Fruit fly (Drosophila melanogaster) whole organism, prepupa: ENCODE data around the gene Crtc.

Experiments used
- Blimp-1 ChIP-seq: fragments of 200-800 bp; sonication (Bioruptor generic); optimal IDR thresholded peaks from 3 replicates; lab custom pipeline; 2017; ENCODE audit warnings: missing biosample characterization, missing genetic modification characterization, mild to moderate bottlenecking, moderate library complexity, missing genetic modification reagents
- CG10631 ChIP-seq: fragments of 200-800 bp; sonication (Bioruptor generic); optimal IDR thresholded peaks from 2 replicates; lab custom pipeline; 2016; ENCODE audit warnings: missing biosample characterization, missing genetic modification characterization
- CG11294 ChIP-seq: fragments of 200-800 bp; sonication (Bioruptor generic); IDR thresholded peaks from 2 replicates; pipeline ENCODE4 v1.3.6; 2022; ENCODE audit warnings: missing biosample characterization, missing genetic modification characterization
- CG11902 ChIP-seq: fragments of 200-800 bp; sonication (Bioruptor generic); optimal IDR thresholded peaks from 3 replicates; lab custom pipeline; 2016; ENCODE audit warnings: missing biosample characterization, missing genetic modification characterization
- CG15336 ChIP-seq: fragments of 200-800 bp; sonication (Bioruptor generic); IDR thresholded peaks from 2 replicates; pipeline ENCODE4 v1.3.6; 2022; ENCODE audit warnings: missing biosample characterization, missing genetic modification characterization
- CG1621 ChIP-seq: fragments of 200-800 bp; sonication (Bioruptor generic); optimal IDR thresholded peaks from 3 replicates; lab custom pipeline; 2018; ENCODE audit warnings: missing biosample characterization, mild to moderate bottlenecking, missing genetic modification characterization
- CG32006 ChIP-seq: fragments of 200-800 bp; sonication (Bioruptor generic); optimal IDR thresholded peaks from 3 replicates; lab custom pipeline; 2017; ENCODE audit warnings: missing biosample characterization, mild to moderate bottlenecking, missing genetic modification characterization
- CG34406 ChIP-seq: fragments of 200-800 bp; sonication (Bioruptor generic); optimal IDR thresholded peaks from 3 replicates; lab custom pipeline; 2016; ENCODE audit warnings: missing biosample characterization, missing genetic modification characterization
- CG3919 ChIP-seq: fragments of 200-800 bp; sonication (Bioruptor generic); optimal IDR thresholded peaks from 3 replicates; lab custom pipeline; 2016; ENCODE audit warnings: missing biosample characterization, missing genetic modification characterization
- CG4318 ChIP-seq: fragments of 200-800 bp; sonication (Bioruptor generic); optimal IDR thresholded peaks from 3 replicates; lab custom pipeline; 2017; ENCODE audit warnings: missing biosample characterization, mild to moderate bottlenecking, missing genetic modification characterization
- CG6163 ChIP-seq: fragments of 200-800 bp; sonication (Bioruptor generic); IDR thresholded peaks from 3 replicates; pipeline ENCODE4 v1.3.6; 2022; ENCODE audit warnings: missing biosample characterization, missing genetic modification characterization
- CG6276 ChIP-seq: fragments of 200-800 bp; sonication (Bioruptor generic); optimal IDR thresholded peaks from 2 replicates; lab custom pipeline; 2017; ENCODE audit warnings: missing biosample characterization, mild to moderate bottlenecking, missing genetic modification characterization
- CG6792 ChIP-seq: fragments of 200-800 bp; sonication (Bioruptor generic); optimal IDR thresholded peaks from 3 replicates; lab custom pipeline; 2016; ENCODE audit warnings: missing biosample characterization, missing genetic modification characterization
- CG6808 ChIP-seq: fragments of 200-800 bp; sonication (Bioruptor generic); optimal IDR thresholded peaks from 3 replicates; lab custom pipeline; 2017; ENCODE audit warnings: missing biosample characterization, missing genetic modification characterization, mild to moderate bottlenecking, moderate library complexity, missing genetic modification reagents
- CG6854 ChIP-seq: fragments of 200-800 bp; sonication (Bioruptor generic); optimal IDR thresholded peaks from 2 replicates; lab custom pipeline; 2017; ENCODE audit warnings: missing biosample characterization, mild to moderate bottlenecking, missing genetic modification characterization
- CG7368 ChIP-seq: fragments of 200-800 bp; sonication (Bioruptor generic); optimal IDR thresholded peaks from 3 replicates; lab custom pipeline; 2016; ENCODE audit warnings: missing biosample characterization, missing genetic modification characterization
- CG8119 ChIP-seq: fragments of 200-800 bp; sonication (Bioruptor generic); IDR thresholded peaks from 3 replicates; pipeline ENCODE4 v1.3.6; 2022; ENCODE audit warnings: missing biosample characterization, missing genetic modification characterization
- CG8319 ChIP-seq: fragments of 200-800 bp; sonication (Bioruptor generic); optimal IDR thresholded peaks from 3 replicates; lab custom pipeline; 2016; ENCODE audit warnings: missing biosample characterization, missing genetic modification characterization
- Eip75B ChIP-seq: fragments of 200-800 bp; sonication (Bioruptor generic); optimal IDR thresholded peaks from 3 replicates; lab custom pipeline; 2016; ENCODE audit warnings: missing biosample characterization, missing genetic modification characterization
- Eip78C ChIP-seq: fragments of 200-800 bp; sonication (Bioruptor generic); peaks from one replicate; lab custom pipeline; 2016; ENCODE audit warnings: missing biosample characterization, missing genetic modification characterization
- Eip93F ChIP-seq: fragments of 200-800 bp; sonication (Bioruptor generic); optimal IDR thresholded peaks from 2 replicates; lab custom pipeline; 2016; ENCODE audit warnings: missing biosample characterization, mild to moderate bottlenecking, missing genetic modification characterization
- Ets21C ChIP-seq: fragments of 200-800 bp; sonication (Bioruptor generic); optimal IDR thresholded peaks from 3 replicates; lab custom pipeline; 2016; ENCODE audit warnings: missing biosample characterization, missing genetic modification characterization
- Ets96B ChIP-seq: fragments of 200-800 bp; optimal IDR thresholded peaks from 2 replicates; lab custom pipeline; 2019; ENCODE audit warnings: missing biosample characterization, mild to moderate bottlenecking, missing genetic modification characterization, moderate library complexity
- Gug ChIP-seq: fragments of 200-800 bp; sonication (Bioruptor generic); IDR thresholded peaks from 2 replicates; pipeline ENCODE4 v1.3.6; 2022; ENCODE audit warnings: missing biosample characterization, missing genetic modification characterization
- Hr38 ChIP-seq: sonication (Bioruptor generic); optimal IDR thresholded peaks from 2 replicates; lab custom pipeline; 2016; ENCODE audit warnings: missing biosample characterization, missing genetic modification characterization
- Hr4 ChIP-seq: fragments of 200-800 bp; sonication (Bioruptor generic); optimal IDR thresholded peaks from 3 replicates; lab custom pipeline; 2016; ENCODE audit warnings: missing biosample characterization, missing genetic modification characterization
- Lpt ChIP-seq: fragments of 200-800 bp; sonication (Bioruptor generic); optimal IDR thresholded peaks from 3 replicates; lab custom pipeline; 2016; ENCODE audit warnings: missing biosample characterization, missing genetic modification characterization
- Met ChIP-seq: fragments of 200-800 bp; sonication (Bioruptor generic); optimal IDR thresholded peaks from 3 replicates; lab custom pipeline; 2016; ENCODE audit warnings: missing biosample characterization, missing genetic modification characterization
- OdsH ChIP-seq: fragments of 200-800 bp; sonication (Bioruptor generic); optimal IDR thresholded peaks from 3 replicates; lab custom pipeline; 2016; ENCODE audit warnings: missing biosample characterization, missing genetic modification characterization
- Smox ChIP-seq: fragments of 200-800 bp; sonication (Bioruptor generic); optimal IDR thresholded peaks from 3 replicates; lab custom pipeline; 2016; ENCODE audit warnings: missing biosample characterization, missing genetic modification characterization
- Sox14 ChIP-seq: fragments of 200-800 bp; sonication (Bioruptor generic); optimal IDR thresholded peaks from 3 replicates; lab custom pipeline; 2016; ENCODE audit warnings: missing biosample characterization, missing genetic modification characterization
- achi ChIP-seq: fragments of 200-800 bp; sonication (Bioruptor generic); optimal IDR thresholded peaks from 3 replicates; lab custom pipeline; 2016; ENCODE audit warnings: missing biosample characterization, missing genetic modification characterization
- acj6 ChIP-seq: fragments of 200-800 bp; sonication (Bioruptor generic); optimal IDR thresholded peaks from 3 replicates; lab custom pipeline; 2016; ENCODE audit warnings: missing biosample characterization, missing genetic modification characterization
- cyc ChIP-seq: fragments of 200-800 bp; sonication (Bioruptor generic); optimal IDR thresholded peaks from 3 replicates; lab custom pipeline; 2016; ENCODE audit warnings: missing biosample characterization, missing genetic modification characterization
- dac ChIP-seq: fragments of 200-800 bp; sonication (Bioruptor generic); optimal IDR thresholded peaks from 2 replicates; lab custom pipeline; 2017; ENCODE audit warnings: missing biosample characterization, mild to moderate bottlenecking, missing genetic modification characterization
- dsx ChIP-seq: fragments of 200-800 bp; optimal IDR thresholded peaks from 3 replicates; lab custom pipeline; 2019; ENCODE audit warnings: missing biosample characterization, mild to moderate bottlenecking, missing genetic modification characterization, moderate library complexity; ENCODE audit not compliant: poor library complexity, severe bottlenecking
- eg ChIP-seq: fragments of 200-800 bp; sonication (Bioruptor generic); IDR thresholded peaks from 3 replicates; pipeline ENCODE4 v1.3.6; 2022; ENCODE audit warnings: missing biosample characterization, missing genetic modification characterization
- esn ChIP-seq: fragments of 200-800 bp; sonication (Bioruptor generic); optimal IDR thresholded peaks from 2 replicates; lab custom pipeline; 2016; ENCODE audit warnings: missing biosample characterization, mild to moderate bottlenecking, missing genetic modification characterization, moderate library complexity
- fd59A ChIP-seq: fragments of 200-800 bp; sonication (Bioruptor generic); optimal IDR thresholded peaks from 2 replicates; lab custom pipeline; 2017; ENCODE audit warnings: missing biosample characterization, mild to moderate bottlenecking, missing genetic modification characterization, missing genetic modification reagents
- fd85E ChIP-seq: fragments of 200-800 bp; sonication (Bioruptor generic); optimal IDR thresholded peaks from 3 replicates; lab custom pipeline; 2016; ENCODE audit warnings: missing biosample characterization, missing genetic modification characterization
- fkh ChIP-seq: fragments of 200-800 bp; sonication (Bioruptor generic); optimal IDR thresholded peaks from 3 replicates; lab custom pipeline; 2017; ENCODE audit warnings: missing biosample characterization, mild to moderate bottlenecking, missing genetic modification characterization, moderate library complexity
- lz ChIP-seq: fragments of 200-800 bp; sonication (Bioruptor generic); optimal IDR thresholded peaks from 3 replicates; lab custom pipeline; 2016; ENCODE audit warnings: missing biosample characterization, missing genetic modification characterization
- net ChIP-seq: fragments of 200-800 bp; sonication (Bioruptor generic); optimal IDR thresholded peaks from 3 replicates; lab custom pipeline; 2016; ENCODE audit warnings: missing biosample characterization, missing genetic modification characterization
- pdm3 ChIP-seq: fragments of 200-800 bp; sonication (Bioruptor generic); optimal IDR thresholded peaks from 3 replicates; lab custom pipeline; 2016; ENCODE audit warnings: missing biosample characterization, missing genetic modification characterization
- ss ChIP-seq, 2 experiments: fragments of 200-800 bp; sonication (Bioruptor generic); optimal IDR thresholded peaks; 2 replicates in 1 of 2; 3 replicates in 1 of 2; lab custom pipeline; 2017 to 2018; ENCODE audit warnings: mild to moderate bottlenecking in 2 of 2, missing biosample characterization in 2 of 2, missing genetic modification characterization in 2 of 2, moderate library complexity in 1 of 2
- svp ChIP-seq: fragments of 200-800 bp; sonication (Bioruptor generic); peaks from one replicate; lab custom pipeline; 2016; ENCODE audit warnings: missing biosample characterization, missing genetic modification characterization
- vri ChIP-seq: fragments of 200-800 bp; sonication (Bioruptor generic); optimal IDR thresholded peaks from 3 replicates; lab custom pipeline; 2016; ENCODE audit warnings: missing biosample characterization, mild to moderate bottlenecking, missing genetic modification characterization

Crtc gene

DNA sequence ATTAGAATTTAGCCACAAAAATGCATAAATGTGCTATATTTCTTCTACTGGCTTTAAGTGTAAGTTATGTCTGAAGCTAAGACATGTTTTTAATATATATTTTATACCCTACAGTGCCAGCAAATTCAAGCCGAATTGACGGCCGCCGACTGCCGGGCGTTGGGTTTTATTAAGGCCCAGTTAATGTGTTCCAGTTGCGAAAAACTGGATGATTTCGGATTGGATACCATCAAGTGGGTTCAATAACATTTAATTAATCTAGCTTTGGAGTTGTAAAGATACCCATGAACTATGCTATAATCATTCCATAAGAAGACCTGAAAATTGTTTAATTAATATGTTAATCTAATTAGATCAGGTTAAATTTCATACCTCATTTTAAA is 14.4 kb downstream of the Crtc start:
- TF ChIP-seq CG11294 (GFP tag; lab: Robert Waterston, UW), result no peak
- no peak for TF ChIP-seq CG6792 (GFP tag; lab: Kevin White, UChicago)
- no peak for TF ChIP-seq Blimp-1 (GFP tag; lab: Kevin White, UChicago)
- no peak for TF ChIP-seq Smox (GFP tag; lab: Kevin White, UChicago)
- TF ChIP-seq lz (GFP tag; lab: Kevin White, UChicago), result no peak
- no peak for TF ChIP-seq vri
- no peak for TF ChIP-seq CG34406 (GFP tag; lab: Kevin White, UChicago)
- TF ChIP-seq svp (GFP tag; lab: Kevin White, UChicago), result no peak

DNA sequence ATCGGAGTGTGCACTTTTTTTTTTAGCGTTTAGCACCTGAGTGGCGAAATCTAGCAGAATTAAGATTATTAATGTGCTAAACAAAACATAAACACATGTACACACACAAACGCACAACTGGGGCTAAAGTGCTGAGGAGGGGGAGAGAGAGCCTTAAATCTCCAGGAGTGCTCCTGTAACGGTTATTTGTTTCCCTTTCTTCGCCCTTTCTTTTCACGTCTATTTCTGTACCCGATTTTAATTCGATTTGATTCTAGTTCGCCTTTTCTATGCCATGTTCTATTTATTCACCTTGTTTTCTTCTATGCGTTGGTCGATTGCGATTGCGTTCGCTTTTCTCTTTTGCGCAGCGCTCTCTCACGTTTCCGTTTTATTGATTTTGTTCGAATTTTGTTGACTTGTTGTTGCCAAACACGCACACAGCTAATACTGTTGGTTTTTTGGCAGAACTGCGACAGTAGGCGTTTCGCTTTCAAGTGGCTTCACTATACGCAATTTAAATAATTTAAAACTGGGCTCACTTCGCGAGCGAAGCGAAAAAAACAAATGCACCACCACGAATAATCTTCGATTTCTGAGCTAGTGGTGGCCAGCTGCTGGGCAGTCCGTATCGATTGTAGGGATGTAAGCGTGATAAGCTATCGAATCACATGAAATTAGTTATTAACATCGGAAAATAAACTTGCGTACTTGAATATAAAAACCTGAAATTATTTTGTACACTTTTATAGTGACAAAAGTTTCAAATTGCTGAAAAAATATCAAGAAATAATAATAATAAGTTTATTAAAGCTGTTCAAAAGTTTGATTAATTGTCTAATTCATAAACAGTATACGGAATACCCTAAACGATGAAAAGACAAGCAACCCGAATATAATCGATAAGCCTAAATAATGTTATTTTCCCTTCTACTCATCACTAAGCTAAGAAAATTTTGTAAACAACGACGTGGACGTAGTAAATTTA is 15.1 kb downstream of the Crtc start, which contains the start of the genes Krn, Ndfip and CG7484:
Krn (minus strand) TSS at position 580 of the 967 bp plus-strand sequence.
Ndfip (minus strand) TSS at position 580 of the 967 bp plus-strand sequence.
CG7484 (plus strand) TSS at position 917 of the 967 bp plus-strand sequence.
- peak; percentile 84 for TF ChIP-seq CG32006
- peak; percentile 81 for TF ChIP-seq dsx (GFP tag; lab: Kevin White, UChicago)
- TF ChIP-seq ss (GFP tag; optimal IDR thresholded peaks at IDR 0.05; lab: Kevin White, UChicago), result peak; percentile 31 to 70
- peak; percentile 85 for TF ChIP-seq Sox14 (GFP tag; lab: Kevin White, UChicago)
- TF ChIP-seq Eip78C (GFP tag; lab: Kevin White, UChicago), result peak; percentile 85
- TF ChIP-seq CG7368 (GFP tag; lab: Kevin White, UChicago), result peak; percentile 76
- TF ChIP-seq Met (GFP tag; lab: Kevin White, UChicago), result peak; percentile 86
- peak; percentile 90 for TF ChIP-seq CG10631 (GFP tag; lab: Kevin White, UChicago)
- TF ChIP-seq pdm3 (GFP tag; lab: Kevin White, UChicago), result peak; percentile 86
- TF ChIP-seq Blimp-1 (GFP tag; lab: Kevin White, UChicago), result peak; percentile 66
- peak; percentile 54 for TF ChIP-seq CG1621 (tag; lab: Kevin White, UChicago)
- TF ChIP-seq Eip75B (GFP tag; lab: Kevin White, UChicago), result peak; percentile 78
- TF ChIP-seq fkh (GFP tag; lab: Kevin White, UChicago), result peak; percentile 70
- peak; percentile 87 for TF ChIP-seq cyc (GFP tag; lab: Kevin White, UChicago)
- peak; percentile 63 for TF ChIP-seq fd59A (GFP tag; lab: Kevin White, UChicago)
- TF ChIP-seq Smox (GFP tag; lab: Kevin White, UChicago), result peak; percentile 87
- peak; percentile 59; the same call in 1 of the 2 replicates for TF ChIP-seq CG11294 (GFP tag; lab: Robert Waterston, UW)
- peak; percentile 81 for TF ChIP-seq acj6 (GFP tag; lab: Kevin White, UChicago)
- peak; percentile 76 for TF ChIP-seq CG6792 (GFP tag; lab: Kevin White, UChicago)
- TF ChIP-seq Hr38, result no peak
- peak; percentile 80 for TF ChIP-seq achi
- no peak for TF ChIP-seq fd85E (GFP tag; lab: Kevin White, UChicago)
- TF ChIP-seq Ets96B (tag; lab: Kevin White, UChicago), result peak; percentile 86
- peak; percentile 69 for TF ChIP-seq Eip93F
- peak; percentile 86 for TF ChIP-seq eg
- peak; percentile 78 for TF ChIP-seq CG34406 (GFP tag; lab: Kevin White, UChicago)
- TF ChIP-seq net (GFP tag; lab: Kevin White, UChicago), result peak; percentile 82
- peak; percentile 78 for TF ChIP-seq Ets21C (GFP tag; lab: Kevin White, UChicago)
- peak; percentile 82 for TF ChIP-seq Hr4
- peak; percentile 21 for TF ChIP-seq CG6276 (GFP tag; lab: Kevin White, UChicago)
- peak; percentile 79 for TF ChIP-seq CG15336 (GFP tag; lab: Robert Waterston, UW)
- peak; percentile 67; the same call in 2 of the 3 replicates for TF ChIP-seq CG8119 (GFP tag; lab: Robert Waterston, UW)
- TF ChIP-seq CG3919, result peak; percentile 83
- TF ChIP-seq CG6163 (GFP tag; lab: Robert Waterston, UW), result peak; percentile 76
- peak; percentile 59 for TF ChIP-seq Lpt (GFP tag; lab: Kevin White, UChicago)
- TF ChIP-seq dac (GFP tag; lab: Kevin White, UChicago), result peak; percentile 38
- TF ChIP-seq CG6854, result peak; percentile 55
- TF ChIP-seq CG8319, result peak; percentile 58
- peak; percentile 76 for TF ChIP-seq CG11902 (GFP tag; lab: Kevin White, UChicago)
- peak; percentile 87 for TF ChIP-seq OdsH (GFP tag; lab: Kevin White, UChicago)
- peak; percentile 87 for TF ChIP-seq lz (GFP tag; lab: Kevin White, UChicago)
- peak; percentile 77 for TF ChIP-seq CG4318 (GFP tag; lab: Kevin White, UChicago)
- peak; percentile 90 for TF ChIP-seq esn
- TF ChIP-seq CG6808 (GFP tag; lab: Kevin White, UChicago), result peak; percentile 62
- peak; percentile 71 for TF ChIP-seq Gug (GFP tag; lab: Robert Waterston, UW)
